Worm (Caenorhabditis elegans) whole organism, L2 larva: ENCODE measurements around the gene srh-47.
"Not testable (repeated sequence)": the region's sequence is repeated elsewhere in the genome, so short reads cannot be mapped to it uniquely, and the experiment has no call there.

ENCODE experiments used
- F13H6.1 ChIP-seq: sonication (generic microtip); optimal IDR thresholded peaks from 2 replicates; lab custom pipeline; 2016; ENCODE audit warnings: missing genetic modification characterization, missing compliant biosample characterization
- R02D3.7 ChIP-seq: fragments of 150-350 bp; optimal IDR thresholded peaks from 2 replicates; lab custom pipeline; 2014; ENCODE audit warnings: missing biosample characterization, missing genetic modification characterization
- Y55F3AM.14 ChIP-seq: fragments of 200-800 bp; sonication (Bioruptor generic); optimal IDR thresholded peaks from 2 replicates; lab custom pipeline; 2018; ENCODE audit warnings: mild to moderate bottlenecking, missing genetic modification characterization, missing compliant biosample characterization
- ZK546.5 ChIP-seq: sonication (generic microtip); optimal IDR thresholded peaks from 2 replicates; lab custom pipeline; 2017; ENCODE audit warnings: missing biosample characterization, missing genetic modification characterization
- blmp-1 ChIP-seq: sonication (generic microtip); optimal IDR thresholded peaks from 2 replicates; lab custom pipeline; 2017; ENCODE audit warnings: missing genetic modification characterization, mild to moderate bottlenecking, missing compliant biosample characterization, antibody characterized with exemption, moderate library complexity; ENCODE audit not compliant: insufficient read depth
- ceh-16 ChIP-seq: fragments of 150-350 bp; optimal IDR thresholded peaks from 2 replicates; lab custom pipeline; 2014; ENCODE audit warnings: missing biosample characterization, missing genetic modification characterization
- ceh-82 ChIP-seq: fragments of 150-350 bp; optimal IDR thresholded peaks from 2 replicates; lab custom pipeline; 2014; ENCODE audit warnings: missing biosample characterization, missing genetic modification characterization
- dmd-4 ChIP-seq: sonication (generic microtip); optimal IDR thresholded peaks from 2 replicates; lab custom pipeline; 2017; ENCODE audit warnings: missing biosample characterization, missing genetic modification characterization
- elt-1 ChIP-seq: fragments of 150-350 bp; optimal IDR thresholded peaks from 2 replicates; lab custom pipeline; 2014; ENCODE audit warnings: missing biosample characterization, missing genetic modification characterization
- elt-3 ChIP-seq: sonication (generic microtip); optimal IDR thresholded peaks from 2 replicates; lab custom pipeline; 2017; ENCODE audit warnings: missing biosample characterization, missing genetic modification characterization
- fos-1 ChIP-seq: fragments of 150-350 bp; optimal IDR thresholded peaks from 2 replicates; lab custom pipeline; 2014; ENCODE audit warnings: missing biosample characterization, missing genetic modification characterization
- lin-11 ChIP-seq: fragments of 150-350 bp; sonication (generic microtip); optimal IDR thresholded peaks from 2 replicates; lab custom pipeline; 2014; ENCODE audit warnings: missing biosample characterization, missing genetic modification characterization, inconsistent platforms, mixed read lengths
- lin-39 ChIP-seq: fragments of 150-350 bp; optimal IDR thresholded peaks from 2 replicates; lab custom pipeline; 2014; ENCODE audit warnings: missing biosample characterization, missing genetic modification reagents, missing genetic modification characterization
- lsy-2 ChIP-seq, 2 experiments: fragments of 150-350 bp in 1 of 2; sonication (generic microtip) in 1 of 2; optimal IDR thresholded peaks; 2 replicates each; lab custom pipeline; 2014 to 2017; ENCODE audit warnings: missing biosample characterization in 2 of 2, missing genetic modification characterization in 2 of 2
- mbf-1 ChIP-seq: sonication (generic microtip); optimal IDR thresholded peaks from 2 replicates; lab custom pipeline; 2017; ENCODE audit warnings: missing biosample characterization, missing genetic modification characterization
- nhr-10 ChIP-seq: sonication (generic microtip); optimal IDR thresholded peaks from 2 replicates; lab custom pipeline; 2017; ENCODE audit warnings: missing biosample characterization, missing genetic modification characterization
- nhr-11 ChIP-seq: fragments of 150-350 bp; optimal IDR thresholded peaks from 2 replicates; lab custom pipeline; 2014; ENCODE audit warnings: missing biosample characterization, missing genetic modification characterization
- nhr-21 ChIP-seq: fragments of 150-350 bp; optimal IDR thresholded peaks from 2 replicates; lab custom pipeline; 2014; ENCODE audit warnings: missing biosample characterization, missing genetic modification characterization
- nhr-23 ChIP-seq: fragments of 150-350 bp; optimal IDR thresholded peaks from 2 replicates; lab custom pipeline; 2014; ENCODE audit warnings: missing biosample characterization, missing genetic modification reagents, missing genetic modification characterization
- nhr-6 ChIP-seq: fragments of 150-350 bp; optimal IDR thresholded peaks from 2 replicates; lab custom pipeline; 2014; ENCODE audit warnings: missing biosample characterization, missing genetic modification characterization
- nhr-77 ChIP-seq: fragments of 150-350 bp; optimal IDR thresholded peaks from 2 replicates; lab custom pipeline; 2014; ENCODE audit warnings: missing biosample characterization, missing genetic modification characterization
- peb-1 ChIP-seq: fragments of 150-350 bp; optimal IDR thresholded peaks from 2 replicates; lab custom pipeline; 2014; ENCODE audit warnings: missing biosample characterization, missing genetic modification characterization
- sem-4 ChIP-seq: fragments of 150-350 bp; optimal IDR thresholded peaks from 2 replicates; lab custom pipeline; 2014; ENCODE audit warnings: missing biosample characterization, missing genetic modification reagents, missing genetic modification characterization
- skn-1 ChIP-seq: sonication (generic microtip); optimal IDR thresholded peaks from 2 replicates; lab custom pipeline; 2017; ENCODE audit warnings: missing biosample characterization, missing genetic modification characterization
- sma-9 ChIP-seq, 2 experiments: fragments of 150-350 bp in 1 of 2; sonication (generic microtip) in 1 of 2; optimal IDR thresholded peaks; 2 replicates each; lab custom pipeline; 2014 to 2016; ENCODE audit warnings: missing genetic modification characterization in 2 of 2, mild to moderate bottlenecking in 1 of 2, missing biosample characterization in 1 of 2, missing compliant biosample characterization in 1 of 2, missing genetic modification reagents in 1 of 2, moderate library complexity in 1 of 2
- snpc-4 ChIP-seq: fragments of 150-350 bp; optimal IDR thresholded peaks from 2 replicates; lab custom pipeline; 2014; ENCODE audit warnings: missing biosample characterization, missing genetic modification characterization
- unc-39 ChIP-seq: fragments of 150-350 bp; optimal IDR thresholded peaks from 2 replicates; lab custom pipeline; 2014; ENCODE audit warnings: missing biosample characterization, missing genetic modification characterization
- unc-62 ChIP-seq: fragments of 150-350 bp; optimal IDR thresholded peaks from 2 replicates; lab custom pipeline; 2014; ENCODE audit warnings: missing biosample characterization, missing genetic modification reagents, missing genetic modification characterization
- ztf-4 ChIP-seq: fragments of 150-350 bp; optimal IDR thresholded peaks from 2 replicates; lab custom pipeline; 2014; ENCODE audit warnings: missing biosample characterization, missing genetic modification characterization

Gene srh-47

DNA sequence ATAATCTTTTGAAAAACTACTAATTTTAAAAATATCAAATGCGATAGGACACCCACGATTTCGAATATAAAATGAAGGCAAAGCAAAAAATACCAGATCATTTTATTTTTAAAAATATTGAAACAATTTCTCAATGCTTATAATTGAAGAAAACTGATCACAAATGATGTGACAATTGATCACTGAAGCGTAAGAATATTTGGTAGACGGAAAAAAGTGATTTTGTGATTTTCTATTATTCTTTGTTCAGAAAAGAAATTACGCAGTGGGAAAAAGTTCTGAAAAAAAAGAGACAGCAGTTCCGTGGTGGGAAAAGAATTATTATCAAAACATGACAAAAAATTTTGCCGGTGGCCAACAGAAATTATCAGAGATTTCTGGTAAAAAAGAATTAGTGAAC, 1.8 kb downstream of the srh-47 start, which contains the start of gene T03F7.5:
Gene T03F7.5 (minus strand): TSS at position 101 of the 400 bp plus-strand sequence.
- TF ChIP-seq ceh-82 (tag; lab: Kevin White, UChicago) (no peak), sma-9 (GFP tag; optimal IDR thresholded peaks at IDR 0.05; lab: Kevin White, UChicago) (no peak), sma-9 (tag; optimal IDR thresholded peaks at IDR 0.05; lab: Kevin White, UChicago) (no peak), skn-1 (tag; lab: Kevin White, UChicago) (no peak), peb-1 (tag; lab: Kevin White, UChicago) (no peak), dmd-4 (tag; lab: Kevin White, UChicago) (no peak), nhr-6 (tag; lab: Kevin White, UChicago) (no peak), lsy-2 (tag; optimal IDR thresholded peaks at IDR 0.05; lab: Kevin White, UChicago) (no peak)

DNA sequence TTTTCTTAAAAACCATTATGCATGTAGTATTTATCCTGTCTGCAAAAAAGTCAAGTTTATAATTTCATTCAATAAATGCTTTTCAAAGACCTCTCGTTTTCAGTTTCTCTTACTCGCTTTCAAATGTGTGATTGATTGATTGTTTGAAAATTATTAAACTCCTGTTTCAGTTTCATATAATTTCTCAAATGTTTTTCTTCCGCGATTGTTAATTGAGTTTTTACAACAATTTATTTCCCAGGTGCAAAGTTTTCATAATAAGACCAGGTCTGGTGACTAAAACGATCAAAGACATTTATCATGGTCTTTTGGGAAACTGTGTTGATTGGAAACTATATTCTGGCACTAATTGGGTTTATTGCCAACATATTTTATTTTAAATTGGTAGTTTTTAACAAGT, 6.0 kb downstream of the srh-47 start, which contains the start of gene T03F7.6:
Gene T03F7.6 (plus strand): TSS at position 301 of the 400 bp plus-strand sequence.
- no peak for TF ChIP-seq ZK546.5
- no peak for TF ChIP-seq ztf-4 (tag; lab: Kevin White, UChicago)
- TF ChIP-seq peb-1 (tag; lab: Kevin White, UChicago): no peak
- TF ChIP-seq lsy-2 (tag; optimal IDR thresholded peaks at IDR 0.05; lab: Kevin White, UChicago): no peak
- TF ChIP-seq nhr-77: no peak
- TF ChIP-seq unc-39 (tag; lab: Kevin White, UChicago): no peak
- no peak for TF ChIP-seq blmp-1 (tag; lab: Kevin White, UChicago)
- no peak for TF ChIP-seq nhr-23
- TF ChIP-seq mbf-1 (tag; lab: Kevin White, UChicago): no peak
- TF ChIP-seq unc-62: no peak
- TF ChIP-seq elt-1 (tag; lab: Kevin White, UChicago): no peak
- TF ChIP-seq Y55F3AM.14 (GFP tag; lab: Kevin White, UChicago): no peak
- no peak for TF ChIP-seq nhr-10 (tag; lab: Kevin White, UChicago)

DNA sequence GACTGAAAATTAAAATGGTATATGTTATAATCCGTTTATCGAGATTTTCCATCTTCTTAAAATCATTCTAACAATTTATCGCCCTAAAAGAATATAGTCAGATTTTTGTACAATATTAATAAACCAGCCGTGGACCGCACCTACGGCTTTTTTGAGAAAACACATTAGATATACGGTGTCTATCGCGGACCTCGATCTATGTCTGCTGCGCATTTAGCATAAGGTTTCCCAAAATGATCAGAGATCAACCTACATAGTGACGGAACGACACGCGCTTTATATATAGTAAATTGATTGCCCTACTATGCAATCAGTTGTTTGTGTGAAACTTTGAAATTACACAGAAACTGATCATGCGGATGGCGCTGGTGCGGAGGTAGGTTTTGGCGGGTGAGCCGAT, 7.8 kb downstream of the srh-47 start:
- TF ChIP-seq nhr-21 (tag; lab: Kevin White, UChicago) (no peak), unc-39 (tag; lab: Kevin White, UChicago) (no peak), snpc-4 (tag; lab: Kevin White, UChicago) (no peak), ZK546.5 (no peak), dmd-4 (tag; lab: Kevin White, UChicago) (no peak), R02D3.7 (tag; lab: Kevin White, UChicago) (no peak), lin-11 (tag; lab: Kevin White, UChicago) (no peak), ceh-16 (tag; lab: Kevin White, UChicago) (no peak), mbf-1 (tag; lab: Kevin White, UChicago) (no peak), fos-1 (tag; lab: Kevin White, UChicago) (no peak), nhr-11 (tag; lab: Kevin White, UChicago) (no peak)

DNA sequence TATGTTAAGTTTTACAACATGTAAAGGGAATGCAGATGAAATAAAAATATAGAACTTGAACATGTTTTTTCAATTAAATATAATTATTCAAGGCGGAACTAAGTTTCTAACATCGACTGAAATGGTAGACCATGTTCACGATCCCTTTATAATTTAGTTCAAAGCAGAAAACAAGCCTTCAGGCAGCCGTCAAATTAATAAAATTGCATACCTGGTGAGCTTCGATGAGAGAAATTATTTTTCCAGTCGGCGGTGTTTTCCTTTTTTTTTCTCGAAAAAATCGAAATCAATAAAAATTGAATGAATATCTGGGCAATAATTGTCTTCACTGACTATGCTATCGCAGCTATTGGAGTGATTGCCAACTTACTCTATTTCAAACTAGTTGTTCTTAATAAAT, 9.6 kb downstream of the srh-47 start, which contains the start of gene C03E10.1:
Gene C03E10.1 (plus strand): TSS at position 301 of the 400 bp plus-strand sequence.
- no peak for TF ChIP-seq ZK546.5

DNA sequence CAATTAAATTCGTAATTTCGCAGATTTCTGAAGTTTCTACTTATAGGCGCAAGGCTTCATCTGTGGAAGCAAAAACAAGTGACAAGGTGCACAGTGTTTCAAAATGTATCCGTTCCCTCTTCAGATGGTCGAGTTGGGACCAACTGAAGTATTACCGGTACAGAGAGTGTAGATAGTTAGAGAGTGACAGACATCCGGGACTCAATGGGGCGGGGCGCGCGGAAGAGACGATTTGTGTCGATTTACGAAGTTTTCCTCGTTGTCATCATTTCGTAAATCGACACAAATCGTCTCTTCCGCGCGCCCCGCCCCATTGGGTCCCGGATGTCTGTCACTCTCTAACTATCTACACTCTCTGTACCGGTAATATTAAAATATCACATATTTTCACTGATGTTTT, 14.3 kb downstream of the srh-47 start, which contains the start of gene C03E10.3:
Gene C03E10.3 (plus strand): TSS at position 301 of the 400 bp plus-strand sequence.
- not testable (repeated sequence) for TF ChIP-seq F13H6.1; nhr-23; nhr-6 (tag; lab: Kevin White, UChicago)

DNA sequence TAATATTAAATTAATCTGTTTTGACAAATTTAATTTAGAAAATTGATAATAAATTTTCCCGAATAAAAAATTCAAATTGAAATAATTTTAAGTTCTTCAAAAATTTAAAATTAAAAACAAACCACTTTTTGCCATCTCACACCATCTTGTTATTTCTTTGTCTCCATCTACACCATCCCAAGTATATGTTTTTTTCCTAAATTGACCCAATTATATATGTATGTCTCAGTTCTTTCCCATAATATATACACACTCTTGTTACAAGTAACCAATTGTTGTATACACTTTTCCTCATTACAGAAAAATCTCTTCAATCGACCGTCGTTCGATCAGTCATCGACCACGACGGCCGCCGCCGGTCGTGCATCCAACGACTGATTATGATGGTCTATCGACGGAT, 18.2 kb downstream of the srh-47 start, which contains the start of gene gly-20:
Gene gly-20 (plus strand): TSS at position 301 of the 400 bp plus-strand sequence.
- no peak for TF ChIP-seq elt-3
- no peak for TF ChIP-seq nhr-21 (tag; lab: Kevin White, UChicago)
- TF ChIP-seq lin-39 (tag; lab: Kevin White, UChicago): no peak
- no peak for TF ChIP-seq snpc-4 (tag; lab: Kevin White, UChicago)
- no peak for TF ChIP-seq sem-4
